Worm (Caenorhabditis elegans): ENCODE results near the gene tyra-3.
A peak's percentile ranks its signal among the peaks of the same experiment; 100 is the strongest.

Gene tyra-3

DNA sequence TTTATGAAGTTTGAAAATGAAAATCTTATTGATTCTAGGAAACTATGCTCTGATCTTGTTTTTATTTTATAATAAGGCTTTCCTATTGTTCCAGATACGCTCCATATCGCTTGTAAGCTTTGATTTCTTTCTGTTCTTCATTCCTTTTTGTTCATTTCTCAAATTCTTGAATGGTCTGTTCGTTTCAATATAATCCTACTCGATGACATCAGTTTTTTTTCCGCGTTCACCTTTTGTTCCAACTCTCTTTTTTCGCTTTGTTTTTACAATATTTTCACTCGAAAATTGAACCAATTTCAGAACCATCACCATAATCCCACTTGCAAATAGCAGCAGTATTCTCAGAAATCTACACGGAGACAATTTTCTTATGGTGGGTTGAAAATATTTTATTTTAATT lies at the start of gene tyra-3:
Gene tyra-3, plus strand, starts transcription at position 301 of the 400 bp plus-strand sequence.
- TF ChIP-seq dao-5 (tag; optimal IDR thresholded peaks at IDR 0.05) (no peak), W03F9.2 (tag; optimal IDR thresholded peaks at IDR 0.05) (no peak)

DNA sequence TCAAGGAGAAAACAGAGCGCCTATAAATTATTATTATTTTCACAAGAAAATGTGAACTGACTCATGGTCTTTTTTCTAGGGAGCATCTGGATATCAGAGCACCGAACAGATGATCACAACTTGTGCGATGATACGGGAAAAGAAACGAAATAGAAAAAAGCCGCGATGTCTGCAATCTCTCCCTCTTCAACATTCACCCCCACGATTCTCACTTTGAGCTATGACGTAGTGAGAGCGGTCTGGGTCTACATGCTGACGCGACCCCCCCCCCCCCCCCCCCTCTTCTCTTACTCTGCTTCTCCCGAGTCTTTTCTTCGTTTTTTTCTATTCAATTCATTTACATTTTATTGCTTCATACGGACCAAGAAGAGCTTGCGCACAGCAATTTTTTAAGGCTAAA lies 48.2 kb upstream of the tyra-3 start:
- no peak for TF ChIP-seq W03F9.2 (tag; optimal IDR thresholded peaks at IDR 0.05)
- TF ChIP-seq him-1 (tag; optimal IDR thresholded peaks at IDR 0.05), result peak; percentile 31

DNA sequence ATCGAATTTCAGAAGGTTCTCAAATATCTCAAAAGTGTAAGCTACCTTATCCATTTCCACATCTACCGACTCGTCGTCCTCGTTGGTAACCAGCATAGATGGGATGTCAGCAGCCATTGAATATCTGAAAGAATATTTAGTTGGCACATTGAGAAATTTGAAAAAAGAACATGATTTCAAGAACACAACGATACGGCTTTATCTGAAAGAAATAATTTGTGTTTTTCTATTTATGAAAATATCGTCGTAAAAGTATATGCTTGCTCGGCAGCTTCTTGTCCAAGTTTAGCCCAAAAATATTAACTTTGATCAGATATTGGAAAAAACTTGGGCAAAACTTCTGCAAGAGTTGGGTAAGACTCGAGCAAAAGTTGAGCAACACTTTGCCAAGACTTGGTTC lies 47.2 kb upstream of the tyra-3 start, which contains the start of gene T07F12.4:
Gene T07F12.4, minus strand, starts transcription at position 130 of the 400 bp plus-strand sequence.
- TF ChIP-seq dao-5 (tag; optimal IDR thresholded peaks at IDR 0.05) (no peak), W03F9.2 (tag; optimal IDR thresholded peaks at IDR 0.05) (no peak), him-1 (tag; optimal IDR thresholded peaks at IDR 0.05) (no peak)

DNA sequence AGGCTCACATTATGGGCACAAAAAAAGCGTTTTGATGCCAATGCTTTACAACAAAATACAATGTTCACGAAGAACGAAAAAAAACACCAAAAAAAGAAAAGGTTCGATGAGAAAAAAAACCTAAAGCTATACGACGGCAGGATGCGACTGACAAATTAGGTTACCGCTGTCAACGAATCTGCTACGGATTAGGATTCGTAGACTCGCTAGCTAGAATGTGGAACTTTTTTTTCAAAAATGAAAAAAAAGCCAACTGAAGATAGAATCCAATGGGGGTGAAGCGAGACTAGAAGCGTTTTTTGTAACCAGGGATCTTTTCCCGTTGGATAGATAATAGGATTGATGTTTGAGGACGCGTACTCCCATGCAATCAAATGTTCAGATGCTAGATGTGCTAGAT lies 45.9 kb upstream of the tyra-3 start:
- TF ChIP-seq W03F9.2 (tag; optimal IDR thresholded peaks at IDR 0.05), result no peak
- no peak for TF ChIP-seq dao-5 (tag; optimal IDR thresholded peaks at IDR 0.05)
- TF ChIP-seq him-1 (tag; optimal IDR thresholded peaks at IDR 0.05), result no peak

DNA sequence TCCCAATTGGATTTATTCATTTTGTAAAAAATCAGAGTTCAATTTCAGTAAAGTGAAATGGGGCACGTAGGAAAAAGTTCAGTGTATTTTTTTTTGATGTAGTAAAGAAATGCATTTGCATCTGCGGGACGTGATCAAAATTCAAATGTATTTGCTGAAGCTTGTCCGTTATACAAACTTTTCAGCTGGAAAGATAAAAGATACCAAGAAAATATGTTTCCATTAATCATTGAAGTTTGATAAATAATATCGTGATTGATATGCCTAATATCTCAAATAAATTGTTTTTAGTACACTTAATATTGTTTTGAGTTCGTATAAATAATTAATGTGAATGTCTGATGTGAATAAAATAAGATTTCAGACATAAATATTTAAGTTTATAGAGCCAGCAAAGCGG lies 45.5 kb upstream of the tyra-3 start:
- TF ChIP-seq him-1 (tag; optimal IDR thresholded peaks at IDR 0.05) (no peak), W03F9.2 (tag; optimal IDR thresholded peaks at IDR 0.05) (no peak), dao-5 (tag; optimal IDR thresholded peaks at IDR 0.05) (no peak)

DNA sequence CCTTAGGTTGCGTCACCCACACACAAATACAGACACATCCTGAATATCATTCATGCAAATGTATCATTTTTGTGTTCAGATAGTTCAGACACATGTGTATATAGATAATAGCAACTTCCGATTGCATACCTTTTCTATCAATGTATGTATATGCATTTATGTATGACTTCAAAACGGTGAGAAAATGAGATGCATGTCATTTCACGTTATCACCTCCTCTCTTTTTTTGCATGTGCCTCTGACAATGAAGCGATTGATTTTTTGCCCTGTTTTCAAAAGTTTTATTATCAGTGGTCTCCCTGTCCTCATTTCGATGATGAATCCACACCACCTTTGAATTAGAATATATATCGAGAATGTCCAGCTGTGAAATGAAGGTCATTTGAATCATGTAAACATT lies 42.0 kb upstream of the tyra-3 start, which contains the start of gene K05B2.2:
Gene K05B2.2, plus strand, starts transcription at position 278 of the 400 bp plus-strand sequence.
- TF ChIP-seq him-1 (tag; optimal IDR thresholded peaks at IDR 0.05) (no peak), W03F9.2 (tag; optimal IDR thresholded peaks at IDR 0.05) (no peak), dao-5 (tag; optimal IDR thresholded peaks at IDR 0.05) (no peak)

DNA sequence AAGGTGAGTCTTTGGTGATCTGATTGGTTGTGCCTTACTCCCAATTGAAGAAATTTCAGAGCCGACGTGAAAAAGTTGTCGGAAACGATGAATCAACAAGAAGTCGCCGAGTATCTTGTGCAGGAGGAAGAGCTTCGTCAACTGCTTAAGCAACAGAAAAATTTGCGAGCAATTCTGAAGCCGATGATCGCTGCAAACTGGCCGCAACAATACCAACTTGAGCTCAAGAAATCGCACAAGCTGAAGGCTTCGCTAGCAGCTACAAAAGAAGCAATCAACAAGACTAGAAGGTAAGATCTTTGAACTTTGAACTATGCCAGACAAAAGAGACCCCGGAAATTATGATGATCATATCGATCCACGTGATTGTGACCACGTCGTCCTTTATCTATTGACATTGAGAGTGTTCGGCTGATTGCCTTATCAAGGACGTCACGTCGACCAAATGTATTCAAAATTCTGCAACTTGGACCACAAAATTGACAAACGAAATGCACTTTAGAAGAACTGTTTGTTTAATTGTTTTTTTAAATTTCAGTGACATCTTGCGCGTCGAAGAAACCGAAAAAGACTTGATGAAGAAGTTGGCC lies 36.5 kb upstream of the tyra-3 start:
- TF ChIP-seq dao-5 (tag; optimal IDR thresholded peaks at IDR 0.05) (no peak), him-1 (tag; optimal IDR thresholded peaks at IDR 0.05) (no peak), W03F9.2 (tag; optimal IDR thresholded peaks at IDR 0.05) (no peak)

DNA sequence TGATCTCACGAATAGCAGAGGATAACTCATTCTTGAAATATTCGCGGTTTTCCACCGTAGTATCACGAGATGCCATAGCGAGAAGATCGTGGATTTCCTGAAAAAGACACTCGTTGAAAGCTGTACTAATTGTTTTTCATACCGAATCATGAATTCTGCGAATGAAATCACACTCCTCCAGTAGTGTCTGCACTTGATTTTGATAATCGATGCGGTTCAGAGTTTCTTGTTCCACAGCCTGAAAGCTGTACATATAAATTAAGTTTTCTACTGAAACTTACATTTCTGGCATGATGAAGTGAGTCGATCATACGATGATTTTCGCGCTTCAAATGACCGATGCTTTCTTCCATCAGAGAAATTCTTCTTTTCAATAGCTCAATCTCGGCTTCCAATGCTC lies 33.4 kb upstream of the tyra-3 start:
- no peak for TF ChIP-seq dao-5 (tag; optimal IDR thresholded peaks at IDR 0.05)

DNA sequence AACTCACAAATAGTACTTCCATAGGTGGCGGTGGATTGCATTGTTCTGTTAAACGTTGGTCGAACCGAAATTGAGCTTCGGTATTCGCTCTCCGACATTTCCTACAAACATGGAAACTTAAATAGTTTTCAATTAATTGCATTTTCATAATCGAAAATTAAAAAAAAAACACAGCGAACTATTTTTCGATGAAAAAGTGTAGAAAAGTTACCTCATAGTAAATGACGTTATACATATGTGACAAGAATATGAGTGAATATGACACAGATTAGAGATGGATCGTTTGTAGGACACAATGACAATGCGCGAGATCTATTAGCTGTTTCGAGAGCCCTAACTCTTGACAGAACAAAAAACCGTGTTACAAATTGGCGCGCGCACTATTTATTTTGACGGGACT lies 32.0 kb upstream of the tyra-3 start, which contains the start of gene ifa-4:
Gene ifa-4, minus strand, starts transcription at position 101 of the 400 bp plus-strand sequence.
- TF ChIP-seq W03F9.2 (tag; optimal IDR thresholded peaks at IDR 0.05), result no peak
- TF ChIP-seq him-1 (tag; optimal IDR thresholded peaks at IDR 0.05), result no peak
- TF ChIP-seq dao-5 (tag; optimal IDR thresholded peaks at IDR 0.05), result no peak

DNA sequence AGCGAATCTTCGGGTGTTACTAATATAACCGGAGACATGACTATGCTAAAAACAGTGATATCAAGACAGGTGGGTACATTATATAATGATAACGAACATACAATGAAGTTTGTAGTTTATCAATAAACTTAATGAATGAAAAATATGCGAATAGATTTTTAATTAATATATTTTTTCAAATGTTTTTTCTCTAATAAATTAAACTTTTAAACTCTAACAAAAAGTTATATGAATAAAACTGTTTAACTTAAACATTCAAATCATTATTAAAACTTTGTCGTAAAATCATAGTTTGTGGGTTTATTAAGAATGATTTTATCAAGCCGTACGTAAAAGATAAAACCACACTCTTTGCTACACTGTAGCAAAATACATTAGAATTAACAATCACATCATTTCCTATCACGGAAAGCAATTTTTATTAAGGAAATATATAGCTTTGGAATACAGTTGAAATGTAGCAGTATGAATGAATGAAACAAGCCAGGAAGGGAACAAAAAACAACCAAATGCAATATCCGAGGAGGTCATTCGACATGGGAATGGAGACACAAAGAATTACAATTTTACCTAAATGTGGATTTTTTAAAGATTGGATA lies 26.8 kb upstream of the tyra-3 start, which contains the start of gene K05B2.4:
Gene K05B2.4, minus strand, starts transcription at position 51 of the 599 bp plus-strand sequence.
- no peak for TF ChIP-seq dao-5 (tag; optimal IDR thresholded peaks at IDR 0.05)
- no peak for TF ChIP-seq him-1 (tag; optimal IDR thresholded peaks at IDR 0.05)
- TF ChIP-seq W03F9.2 (tag; optimal IDR thresholded peaks at IDR 0.05), result no peak

DNA sequence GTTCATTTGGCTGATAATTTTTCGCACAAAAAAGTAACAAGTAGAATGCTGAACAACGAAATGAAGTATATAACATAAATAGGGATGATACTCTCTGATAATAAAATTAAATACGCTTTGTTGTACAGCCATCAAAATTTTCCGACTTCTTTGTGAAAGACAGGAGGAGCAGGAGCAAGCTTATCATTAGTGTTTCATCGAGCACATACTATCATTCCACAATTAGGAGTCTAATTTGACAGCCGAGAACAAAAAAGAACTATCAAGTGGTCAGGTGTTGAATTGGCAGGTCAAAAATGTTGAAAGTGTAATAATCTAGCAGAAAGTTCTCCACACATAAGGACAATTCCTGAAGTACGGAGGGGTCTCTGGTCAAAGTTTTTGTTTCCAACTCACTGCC lies 19.7 kb upstream of the tyra-3 start:
- no peak for TF ChIP-seq dao-5 (tag; optimal IDR thresholded peaks at IDR 0.05)
- no peak for TF ChIP-seq W03F9.2 (tag; optimal IDR thresholded peaks at IDR 0.05)
- no peak for TF ChIP-seq him-1 (tag; optimal IDR thresholded peaks at IDR 0.05)

DNA sequence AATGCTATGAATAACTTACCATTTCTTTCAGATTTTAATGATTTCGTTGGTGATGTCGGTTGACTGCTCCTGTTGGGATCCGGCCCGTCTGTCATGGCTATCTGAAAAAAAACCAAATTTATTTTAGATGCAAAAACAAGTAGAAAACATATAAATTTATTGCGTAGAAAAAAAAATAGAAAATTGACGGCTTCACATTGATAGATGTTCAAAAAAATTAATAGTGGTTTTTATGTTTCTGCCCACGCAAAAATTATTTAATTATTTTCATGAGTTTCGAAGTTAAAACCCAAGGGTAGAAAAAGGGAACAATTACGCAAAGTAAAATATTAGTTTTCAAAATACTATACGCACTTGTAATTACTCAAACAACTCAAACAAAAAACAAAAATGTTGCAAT lies 18.2 kb upstream of the tyra-3 start, which contains the start of gene mct-4:
Gene mct-4, minus strand, starts transcription at position 101 of the 400 bp plus-strand sequence.
- no peak for TF ChIP-seq W03F9.2 (tag; optimal IDR thresholded peaks at IDR 0.05)
- TF ChIP-seq him-1 (tag; optimal IDR thresholded peaks at IDR 0.05), result no peak
- no peak for TF ChIP-seq dao-5 (tag; optimal IDR thresholded peaks at IDR 0.05)

DNA sequence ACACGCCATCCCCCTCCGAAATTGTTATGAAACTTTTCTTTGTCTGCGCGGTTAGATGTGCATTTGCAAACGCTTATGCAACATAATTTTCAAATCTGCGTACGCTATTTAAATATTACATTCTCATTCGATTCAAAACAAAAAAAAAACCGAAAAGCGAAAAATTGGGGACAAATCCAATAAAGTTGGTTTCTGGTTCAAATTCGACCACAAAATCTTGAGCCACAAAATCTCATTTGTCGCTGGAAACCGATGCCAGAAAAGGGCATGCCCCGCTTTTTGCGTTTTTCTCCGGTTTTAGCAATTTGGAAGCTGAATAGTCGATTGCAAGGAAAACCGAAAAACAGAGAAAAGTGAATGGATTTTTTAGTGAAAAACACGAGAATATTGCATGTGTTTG lies 15.8 kb upstream of the tyra-3 start:
- TF ChIP-seq W03F9.2 (tag; optimal IDR thresholded peaks at IDR 0.05) (no peak), him-1 (tag; optimal IDR thresholded peaks at IDR 0.05) (no peak), dao-5 (tag; optimal IDR thresholded peaks at IDR 0.05) (no peak)

DNA sequence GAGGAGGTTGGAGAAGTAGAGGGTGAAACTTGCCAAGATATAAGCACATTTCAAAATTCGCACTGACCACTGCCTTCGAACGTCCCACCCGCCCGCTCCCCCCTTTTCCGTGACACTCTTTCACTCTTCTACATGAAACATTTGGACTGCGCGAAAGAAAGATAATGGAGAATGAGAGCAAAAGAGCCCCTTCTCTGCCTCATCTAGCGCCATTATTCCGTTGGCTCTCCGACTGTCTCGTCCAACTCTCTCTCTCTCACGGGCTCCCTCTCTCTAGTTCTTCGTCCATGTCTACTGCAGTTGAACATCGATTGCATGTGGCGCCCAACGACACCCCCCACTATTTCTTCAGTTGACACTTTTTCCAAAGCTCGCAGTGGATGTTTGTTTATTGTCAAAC lies 14.9 kb upstream of the tyra-3 start:
- TF ChIP-seq him-1 (tag; optimal IDR thresholded peaks at IDR 0.05), result no peak
- no peak for TF ChIP-seq dao-5 (tag; optimal IDR thresholded peaks at IDR 0.05)
- TF ChIP-seq W03F9.2 (tag; optimal IDR thresholded peaks at IDR 0.05), result no peak

DNA sequence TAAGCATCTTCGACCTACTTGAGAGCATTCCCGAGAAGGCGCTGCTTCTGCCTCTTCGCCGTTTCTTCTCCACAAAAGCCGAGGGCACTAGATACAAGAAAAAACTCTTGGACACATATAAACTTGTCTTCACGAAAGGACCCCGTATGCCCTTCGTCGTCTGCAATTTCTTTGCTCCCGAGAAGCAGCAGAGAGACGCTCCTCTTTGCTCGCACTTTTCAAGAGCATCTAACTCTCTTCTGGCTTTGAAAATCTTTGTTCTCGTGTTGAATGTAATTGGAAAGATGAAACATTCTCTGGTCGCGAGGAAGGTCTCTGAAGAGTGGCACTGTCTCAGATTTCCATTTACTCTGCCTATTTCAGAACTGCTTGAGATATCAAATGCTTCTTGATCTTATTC lies 8.9 kb upstream of the tyra-3 start:
- TF ChIP-seq him-1 (tag; optimal IDR thresholded peaks at IDR 0.05), result no peak
